Worm (Caenorhabditis elegans) whole organism, L4 larva: Measurements from ENCODE around the gene oac-23.

ENCODE experiments used
- mep-1 ChIP-seq: fragments of 150-350 bp; sonication (generic microtip); optimal IDR thresholded peaks from 3 replicates; lab custom pipeline; 2014; ENCODE audit warnings: missing biosample characterization, missing genetic modification characterization
- nhr-237 ChIP-seq: sonication (generic microtip); optimal IDR thresholded peaks from 2 replicates; lab custom pipeline; 2017; ENCODE audit warnings: missing biosample characterization, missing genetic modification characterization
- unc-62 ChIP-seq, 3 experiments: fragments of 150-350 bp in 1 of 3; sonication (generic microtip); optimal IDR thresholded peaks in 2 of 3; peaks in 1 of 3; 1 replicate in 1 of 3; 2 replicates in 2 of 3; lab custom pipeline; 2014 to 2017; ENCODE audit warnings: missing biosample characterization in 3 of 3, missing genetic modification characterization in 3 of 3, missing genetic modification reagents in 3 of 3, missing genotype in 1 of 3

ce11 chrIV:3919506-3919905 is 38.3 kb downstream of the oac-23 start, which contains the start of gene srz-19:
- no peak for TF ChIP-seq unc-62 (GFP tag; optimal IDR thresholded peaks at IDR 0.05 in 1 of 2; lab: Kevin White, UChicago)
- TF ChIP-seq unc-62 (tag; optimal IDR thresholded peaks at IDR 0.05; lab: Kevin White, UChicago) = no peak
- TF ChIP-seq nhr-237 = no peak
- TF ChIP-seq mep-1 (tag; lab: Kevin White, UChicago) = no peak
